Worm (Caenorhabditis elegans): ENCODE measurements around the gene C27C12.1.
A peak's percentile ranks its signal among the peaks of the same experiment; 100 is the strongest.

The C27C12.1 gene

ce11 chrX:14861752-14862151 is 8.2 kb upstream of the C27C12.1 start, which contains the start of gene dmd-4:
Gene dmd-4, minus strand, starts transcription at chrX:14861852.
- no peak for TF ChIP-seq F13C5.2 (tag; optimal IDR thresholded peaks at IDR 0.05)
- no peak for TF ChIP-seq hmbx-1 (tag; optimal IDR thresholded peaks at IDR 0.05)
- TF ChIP-seq flt-1 (GFP tag; IDR thresholded peaks at IDR 0.05) = no peak
- no peak for TF ChIP-seq hmg-4 (GFP tag; optimal IDR thresholded peaks at IDR 0.05)
- no peak for TF ChIP-seq ets-7 (tag; optimal IDR thresholded peaks at IDR 0.05)
- TF ChIP-seq ceh-13 (GFP tag; optimal IDR thresholded peaks at IDR 0.05) = no peak
- TF ChIP-seq sea-1 (GFP tag; conservative IDR thresholded peaks at IDR 0.05) = no peak
- no peak for TF ChIP-seq tbx-37 (GFP tag; conservative IDR thresholded peaks at IDR 0.05)
- no peak for TF ChIP-seq pes-1 (GFP tag; IDR thresholded peaks at IDR 0.05)
- TF ChIP-seq ama-1 (optimal IDR thresholded peaks at IDR 0.05) = no peak
- no peak for TF ChIP-seq B0310.2 (tag; optimal IDR thresholded peaks at IDR 0.05)
- TF ChIP-seq hnd-1 (tag; optimal IDR thresholded peaks at IDR 0.05) = no peak
- TF ChIP-seq tbx-11 (GFP tag; IDR thresholded peaks at IDR 0.05) = no peak
- TF ChIP-seq aly-1 (tag; optimal IDR thresholded peaks at IDR 0.05) = no peak
- TF ChIP-seq tra-4 (tag; optimal IDR thresholded peaks at IDR 0.05) = no peak
- no peak for TF ChIP-seq ceh-36 (tag; optimal IDR thresholded peaks at IDR 0.05)
- no peak for TF ChIP-seq scrt-1 (GFP tag; IDR thresholded peaks at IDR 0.05)

- TF ChIP-seq F13C5.2 (tag; optimal IDR thresholded peaks at IDR 0.05) = no peak
- TF ChIP-seq pes-1 (GFP tag; IDR thresholded peaks at IDR 0.05) = no peak
- TF ChIP-seq scrt-1 (GFP tag; IDR thresholded peaks at IDR 0.05) = no peak
- no peak for TF ChIP-seq ceh-36 (tag; optimal IDR thresholded peaks at IDR 0.05)
- no peak for TF ChIP-seq aly-1 (tag; optimal IDR thresholded peaks at IDR 0.05)
Measured at ce11 chrX:14851904-14852303, 1.7 kb downstream of the C27C12.1 start.

- TF ChIP-seq hmg-4 (GFP tag; optimal IDR thresholded peaks at IDR 0.05) = no peak
- TF ChIP-seq tbx-37 (GFP tag; conservative IDR thresholded peaks at IDR 0.05) = no peak
- TF ChIP-seq hmbx-1 (tag; optimal IDR thresholded peaks at IDR 0.05) = no peak
- TF ChIP-seq scrt-1 (GFP tag; IDR thresholded peaks at IDR 0.05) = no peak
- TF ChIP-seq hnd-1 (tag; optimal IDR thresholded peaks at IDR 0.05) = no peak
- no peak for TF ChIP-seq flt-1 (GFP tag; IDR thresholded peaks at IDR 0.05)
- TF ChIP-seq F13C5.2 (tag; optimal IDR thresholded peaks at IDR 0.05) = no peak
- TF ChIP-seq pes-1 (GFP tag; IDR thresholded peaks at IDR 0.05) = no peak
- no peak for TF ChIP-seq ama-1 (optimal IDR thresholded peaks at IDR 0.05)
- TF ChIP-seq tbx-11 (GFP tag; IDR thresholded peaks at IDR 0.05) = no peak
- no peak for TF ChIP-seq B0310.2 (tag; optimal IDR thresholded peaks at IDR 0.05)
Measured at ce11 chrX:14849054-14849453, 4.5 kb downstream of the C27C12.1 start, which contains the start of gene acd-3. Gene acd-3, plus strand, starts transcription at chrX:14849275.

ce11 chrX:14845637-14846036 is 7.9 kb downstream of the C27C12.1 start, which contains the start of gene egrh-1:
Gene egrh-1, plus strand, starts transcription at chrX:14845937.
- no peak for TF ChIP-seq ceh-13 (GFP tag; optimal IDR thresholded peaks at IDR 0.05)
- no peak for TF ChIP-seq pes-1 (GFP tag; IDR thresholded peaks at IDR 0.05)
- no peak for TF ChIP-seq F13C5.2 (tag; optimal IDR thresholded peaks at IDR 0.05)
- no peak for TF ChIP-seq scrt-1 (GFP tag; IDR thresholded peaks at IDR 0.05)
- TF ChIP-seq hmbx-1 (tag; optimal IDR thresholded peaks at IDR 0.05) = no peak
- no peak for TF ChIP-seq tbx-11 (GFP tag; IDR thresholded peaks at IDR 0.05)
- TF ChIP-seq hmg-4 (GFP tag; optimal IDR thresholded peaks at IDR 0.05) = no peak
- TF ChIP-seq hnd-1 (tag; optimal IDR thresholded peaks at IDR 0.05) = no peak
- no peak for TF ChIP-seq tra-4 (tag; optimal IDR thresholded peaks at IDR 0.05)
- no peak for TF ChIP-seq ceh-36 (tag; optimal IDR thresholded peaks at IDR 0.05)
- no peak for TF ChIP-seq flt-1 (GFP tag; IDR thresholded peaks at IDR 0.05)
- TF ChIP-seq B0310.2 (tag; optimal IDR thresholded peaks at IDR 0.05) = no peak
- TF ChIP-seq ets-7 (tag; optimal IDR thresholded peaks at IDR 0.05) = no peak
- no peak for TF ChIP-seq aly-1 (tag; optimal IDR thresholded peaks at IDR 0.05)

ce11 chrX:14844481-14844880 is 9.1 kb downstream of the C27C12.1 start:
- no peak for TF ChIP-seq tbx-11 (GFP tag; IDR thresholded peaks at IDR 0.05)
- TF ChIP-seq pes-1 (GFP tag; IDR thresholded peaks at IDR 0.05) = no peak

ce11 chrX:14842846-14843369 is 10.7 kb downstream of the C27C12.1 start:
- TF ChIP-seq pes-1 (GFP tag; IDR thresholded peaks at IDR 0.05) (no peak), ama-1 (optimal IDR thresholded peaks at IDR 0.05) (no peak), aly-1 (tag; optimal IDR thresholded peaks at IDR 0.05) (no peak), tra-4 (tag; optimal IDR thresholded peaks at IDR 0.05) (no peak), hmg-4 (GFP tag; optimal IDR thresholded peaks at IDR 0.05) (no peak), ceh-36 (tag; optimal IDR thresholded peaks at IDR 0.05) (no peak), ceh-13 (GFP tag; optimal IDR thresholded peaks at IDR 0.05) (no peak), scrt-1 (GFP tag; IDR thresholded peaks at IDR 0.05) (no peak), sea-1 (GFP tag; conservative IDR thresholded peaks at IDR 0.05) (no peak), F13C5.2 (tag; optimal IDR thresholded peaks at IDR 0.05) (no peak), hnd-1 (tag; optimal IDR thresholded peaks at IDR 0.05) (no peak)

ce11 chrX:14841030-14841429 is 12.5 kb downstream of the C27C12.1 start:
- TF ChIP-seq pes-1 (GFP tag; IDR thresholded peaks at IDR 0.05) = no peak
- TF ChIP-seq B0310.2 (tag; optimal IDR thresholded peaks at IDR 0.05) = no peak
- TF ChIP-seq hmg-4 (GFP tag; optimal IDR thresholded peaks at IDR 0.05) = peak; percentile 82
- TF ChIP-seq tbx-11 (GFP tag; IDR thresholded peaks at IDR 0.05) = no peak
- TF ChIP-seq sea-1 (GFP tag; conservative IDR thresholded peaks at IDR 0.05) = 0 out of 2 replicates have a peak, but pooled peaks have one; percentile 39
- TF ChIP-seq tbx-37 (GFP tag; conservative IDR thresholded peaks at IDR 0.05) = no peak
- TF ChIP-seq ets-7 (tag; optimal IDR thresholded peaks at IDR 0.05) = no peak
- peak; percentile 73 for TF ChIP-seq F13C5.2 (tag; optimal IDR thresholded peaks at IDR 0.05)

ce11 chrX:14838339-14838738 is 15.2 kb downstream of the C27C12.1 start:
- TF ChIP-seq pes-1 (GFP tag; IDR thresholded peaks at IDR 0.05) (no peak), aly-1 (tag; optimal IDR thresholded peaks at IDR 0.05) (no peak), flt-1 (GFP tag; IDR thresholded peaks at IDR 0.05) (no peak), tbx-11 (GFP tag; IDR thresholded peaks at IDR 0.05) (no peak), tbx-37 (GFP tag; conservative IDR thresholded peaks at IDR 0.05) (no peak), ama-1 (optimal IDR thresholded peaks at IDR 0.05) (no peak), sea-1 (GFP tag; conservative IDR thresholded peaks at IDR 0.05) (no peak), hmbx-1 (tag; optimal IDR thresholded peaks at IDR 0.05) (no peak), scrt-1 (GFP tag; IDR thresholded peaks at IDR 0.05) (no peak), ets-7 (tag; optimal IDR thresholded peaks at IDR 0.05) (no peak), ceh-36 (tag; optimal IDR thresholded peaks at IDR 0.05) (no peak), hnd-1 (tag; optimal IDR thresholded peaks at IDR 0.05) (no peak), hmg-4 (GFP tag; optimal IDR thresholded peaks at IDR 0.05) (no peak)

Data from whole organism, early embryonic.